Worm (Caenorhabditis elegans): ENCODE results near the gene sre-20.

The sre-20 gene

ce11 chrV:12819155-12819554, 34.4 kb upstream of the sre-20 start (continued):
- TF ChIP-seq ceh-82 (tag; optimal IDR thresholded peaks at IDR 0.05) (peak in 1 of 3 experiments; percentile 52), swsn-7 (tag; optimal IDR thresholded peaks at IDR 0.05) (peak; percentile 15), egl-27 (tag; optimal IDR thresholded peaks at IDR 0.05) (no peak), pqm-1 (tag; optimal IDR thresholded peaks at IDR 0.05) (no peak), sptf-1 (tag; optimal IDR thresholded peaks at IDR 0.05) (no peak), fkh-10 (GFP tag; optimal IDR thresholded peaks at IDR 0.05) (peak; percentile 42), lsy-2 (tag; optimal IDR thresholded peaks at IDR 0.05) (peak in 1 of 2 experiments; percentile 36), lin-35 (GFP tag; optimal IDR thresholded peaks at IDR 0.05) (no peak), nhr-20 (tag; optimal IDR thresholded peaks at IDR 0.05) (peak; percentile 20), xbp-1 (tag; optimal IDR thresholded peaks at IDR 0.05) (peak; percentile 21), hpl-2 (GFP tag; optimal IDR thresholded peaks at IDR 0.05) (no peak), ztf-11 (tag; optimal IDR thresholded peaks at IDR 0.05) (no peak), nhr-11 (tag; optimal IDR thresholded peaks at IDR 0.05) (no peak), blmp-1 (tag; optimal IDR thresholded peaks at IDR 0.05) (no peak), nhr-47 (tag; optimal IDR thresholded peaks at IDR 0.05) (peak; percentile 51), nhr-19 (GFP tag; conservative IDR thresholded peaks at IDR 0.05) (no peak), egl-13 (tag; optimal IDR thresholded peaks at IDR 0.05) (peak; percentile 5), tlp-1 (tag; optimal IDR thresholded peaks at IDR 0.05) (no peak), ceh-63 (GFP tag; optimal IDR thresholded peaks at IDR 0.05) (no peak), vab-15 (tag; optimal IDR thresholded peaks at IDR 0.05) (no peak)

ce11 chrV:12818486-12818885, 33.7 kb upstream of the sre-20 start:
- TF ChIP-seq alr-1 (tag; optimal IDR thresholded peaks at IDR 0.05; ENCODE audit: borderline replicate concordance) (no peak), sup-37 (GFP tag; optimal IDR thresholded peaks at IDR 0.05) (no peak), nhr-237 (tag; optimal IDR thresholded peaks at IDR 0.05) (no peak), lin-15B (tag; optimal IDR thresholded peaks at IDR 0.05) (no peak), elt-2 (tag; optimal IDR thresholded peaks at IDR 0.05) (no peak), egl-13 (tag; optimal IDR thresholded peaks at IDR 0.05) (no peak)

- peak; percentile 27 for TF ChIP-seq blmp-1 (tag; optimal IDR thresholded peaks at IDR 0.05)
- no peak for TF ChIP-seq jun-1 (tag; optimal IDR thresholded peaks at IDR 0.05)
These were observed 31.9 kb upstream of the sre-20 start for ce11 chrV:12816672-12817071.

ce11 chrV:12815386-12815785, 30.6 kb upstream of the sre-20 start:
- no peak for TF ChIP-seq C34B4.2 (tag; optimal IDR thresholded peaks at IDR 0.05)
- peak; percentile 22 for TF ChIP-seq C16A3.4 (tag; optimal IDR thresholded peaks at IDR 0.05)
- no peak for TF ChIP-seq nhr-71 (tag; optimal IDR thresholded peaks at IDR 0.05)
- TF ChIP-seq isw-1 (GFP tag; IDR thresholded peaks at IDR 0.05): no peak
- TF ChIP-seq lin-35 (GFP tag; optimal IDR thresholded peaks at IDR 0.05): peak in 1 of 2 experiments; percentile 2
- no peak for TF ChIP-seq egl-13 (tag; optimal IDR thresholded peaks at IDR 0.05)
- TF ChIP-seq sox-4 (tag; optimal IDR thresholded peaks at IDR 0.05): no peak
- TF ChIP-seq Y116A8C.19 (tag; optimal IDR thresholded peaks at IDR 0.05; ENCODE audit: borderline replicate concordance): no peak
- no peak for TF ChIP-seq lin-13 (GFP tag; optimal IDR thresholded peaks at IDR 0.05)

- peak; percentile 96 for TF ChIP-seq lin-14 (GFP tag; optimal IDR thresholded peaks at IDR 0.05)
- TF ChIP-seq pax-3 (tag; optimal IDR thresholded peaks at IDR 0.05): peak; percentile 90
- TF ChIP-seq egl-13 (tag; optimal IDR thresholded peaks at IDR 0.05): peak; percentile 37
- peak; percentile 64 for TF ChIP-seq snu-23 (GFP tag; optimal IDR thresholded peaks at IDR 0.05)
- TF ChIP-seq mdl-1 (tag; optimal IDR thresholded peaks at IDR 0.05): peak in 1 of 2 experiments; percentile 77
- TF ChIP-seq unc-30 (tag; optimal IDR thresholded peaks at IDR 0.05): no peak
- TF ChIP-seq elt-3 (tag; optimal IDR thresholded peaks at IDR 0.05): no peak
- TF ChIP-seq ceh-88 (GFP tag; IDR thresholded peaks at IDR 0.05): no peak
- no peak for TF ChIP-seq unc-98 (GFP tag; IDR thresholded peaks at IDR 0.05)
- no peak for TF ChIP-seq lin-39 (tag; optimal IDR thresholded peaks at IDR 0.05)
- TF ChIP-seq irx-1 (tag; optimal IDR thresholded peaks at IDR 0.05): peak; percentile 32
- peak; percentile 62 to 75 for TF ChIP-seq efl-1 (optimal IDR thresholded peaks at IDR 0.05)
- TF ChIP-seq efl-1 (GFP tag; optimal IDR thresholded peaks at IDR 0.05 in 1 of 2): peak; percentile 37 to 91
- no peak for TF ChIP-seq nhr-28 (tag; optimal IDR thresholded peaks at IDR 0.05)
- no peak for TF ChIP-seq unc-62 (GFP tag; optimal IDR thresholded peaks at IDR 0.05)
- no peak for TF ChIP-seq ceh-63 (GFP tag; optimal IDR thresholded peaks at IDR 0.05)
- TF ChIP-seq vab-15 (tag; optimal IDR thresholded peaks at IDR 0.05): no peak
- peak; percentile 38 for TF ChIP-seq ztf-4 (tag; optimal IDR thresholded peaks at IDR 0.05)
These were observed 29.7 kb upstream of the sre-20 start for ce11 chrV:12814481-12814882.
